Fruit fly (Drosophila melanogaster) whole organism, embryonic: ENCODE results near the gene Best2.
A peak's percentile ranks its signal among the peaks of the same experiment; 100 is the strongest.

Experiments used
- Adf1 ChIP-seq: fragments of 200-800 bp; sonication (Bioruptor generic); IDR thresholded peaks from 2 replicates; pipeline ENCODE4 v1.3.6; 2022; ENCODE audit warnings: missing biosample characterization, missing genetic modification characterization
- Bteb2 ChIP-seq: fragments of 200-800 bp; sonication (Bioruptor generic); optimal IDR thresholded peaks from 2 replicates; lab custom pipeline; 2016; ENCODE audit warnings: missing biosample characterization, missing genetic modification characterization
- CG11085 ChIP-seq: fragments of 200-800 bp; sonication (Bioruptor generic); IDR thresholded peaks from 2 replicates; pipeline ENCODE4 v1.3.6; 2022; ENCODE audit warnings: missing biosample characterization, missing genetic modification characterization
- CG11560 ChIP-seq: fragments of 200-800 bp; sonication (Bioruptor generic); IDR thresholded peaks from 3 replicates; pipeline ENCODE4 v1.3.6; 2022; ENCODE audit warnings: missing biosample characterization, missing genetic modification characterization
- CG11723 ChIP-seq: fragments of 200-800 bp; sonication (Bioruptor generic); optimal IDR thresholded peaks from 2 replicates; lab custom pipeline; 2017; ENCODE audit warnings: missing biosample characterization, mild to moderate bottlenecking, missing genetic modification characterization
- CG12104 ChIP-seq: fragments of 200-800 bp; sonication (Bioruptor generic); optimal IDR thresholded peaks from 3 replicates; lab custom pipeline; 2016; ENCODE audit warnings: missing biosample characterization, missing genetic modification characterization
- CG14441 ChIP-seq: fragments of 200-800 bp; sonication (Bioruptor generic); IDR thresholded peaks from 2 replicates; pipeline ENCODE4 v1.3.6; 2022; ENCODE audit warnings: missing biosample characterization, missing genetic modification characterization
- CG15601 ChIP-seq: fragments of 200-800 bp; sonication (Bioruptor generic); optimal IDR thresholded peaks from 3 replicates; lab custom pipeline; 2019; ENCODE audit warnings: missing biosample characterization, mild to moderate bottlenecking, missing genetic modification characterization, moderate library complexity
- CG15696 ChIP-seq: fragments of 200-800 bp; sonication (Bioruptor generic); optimal IDR thresholded peaks from 2 replicates; lab custom pipeline; 2019; ENCODE audit warnings: missing biosample characterization, mild to moderate bottlenecking, missing genetic modification characterization, moderate library complexity
- CG1602 ChIP-seq: fragments of 200-800 bp; sonication (Bioruptor generic); optimal IDR thresholded peaks from 3 replicates; lab custom pipeline; 2016; ENCODE audit warnings: missing biosample characterization, missing genetic modification characterization
- CG1603 ChIP-seq: fragments of 200-800 bp; sonication (Bioruptor generic); optimal IDR thresholded peaks from 2 replicates; lab custom pipeline; 2019; ENCODE audit warnings: missing biosample characterization, mild to moderate bottlenecking, missing genetic modification characterization, moderate library complexity
- CG17186 ChIP-seq: fragments of 200-800 bp; sonication (Bioruptor generic); optimal IDR thresholded peaks from 3 replicates; lab custom pipeline; 2017; ENCODE audit warnings: missing biosample characterization, missing genetic modification reagents, missing genetic modification characterization
- CG3163 ChIP-seq: fragments of 200-800 bp; sonication (Bioruptor generic); optimal IDR thresholded peaks from 3 replicates; lab custom pipeline; 2016; ENCODE audit warnings: missing biosample characterization, missing genetic modification characterization
- CG32532 ChIP-seq: fragments of 200-800 bp; sonication (Bioruptor generic); IDR thresholded peaks from 2 replicates; pipeline ENCODE4 v1.3.6; 2022; ENCODE audit warnings: missing biosample characterization, missing genetic modification characterization
- CG32767 ChIP-seq: fragments of 200-800 bp; sonication (Bioruptor generic); IDR thresholded peaks from 2 replicates; pipeline ENCODE4 v1.3.6; 2022; ENCODE audit warnings: missing biosample characterization, missing genetic modification characterization
- CG4282 ChIP-seq: fragments of 200-800 bp; sonication (Bioruptor generic); optimal IDR thresholded peaks from 2 replicates; lab custom pipeline; 2016; ENCODE audit warnings: missing biosample characterization, missing genetic modification characterization
- CG4707 ChIP-seq: fragments of 200-800 bp; sonication (Bioruptor generic); optimal IDR thresholded peaks from 2 replicates; lab custom pipeline; 2018; ENCODE audit warnings: missing biosample characterization, mild to moderate bottlenecking, missing genetic modification characterization, moderate library complexity
- CG6272 ChIP-seq: fragments of 200-800 bp; sonication (Bioruptor generic); IDR thresholded peaks from 2 replicates; pipeline ENCODE4 v1.3.6; 2022; ENCODE audit warnings: missing biosample characterization, missing genetic modification characterization
- CG6854 ChIP-seq: fragments of 200-800 bp; sonication (Bioruptor generic); optimal IDR thresholded peaks from 3 replicates; lab custom pipeline; 2017; ENCODE audit warnings: missing biosample characterization, mild to moderate bottlenecking, missing genetic modification characterization
- CG7271 ChIP-seq: fragments of 200-800 bp; sonication (Bioruptor generic); optimal IDR thresholded peaks from 2 replicates; lab custom pipeline; 2018; ENCODE audit warnings: missing biosample characterization, mild to moderate bottlenecking, missing genetic modification characterization, moderate library complexity
- CG7357 ChIP-seq: fragments of 200-800 bp; sonication (Bioruptor generic); IDR thresholded peaks from 3 replicates; pipeline ENCODE4 v1.3.6; 2022; ENCODE audit warnings: missing biosample characterization, missing genetic modification characterization
- CG7372 ChIP-seq: fragments of 200-800 bp; sonication (Bioruptor generic); IDR thresholded peaks from 2 replicates; pipeline ENCODE4 v1.3.6; 2022; ENCODE audit warnings: missing biosample characterization, missing genetic modification characterization
- CG7839 ChIP-seq: fragments of 200-800 bp; sonication (Bioruptor generic); optimal IDR thresholded peaks from 3 replicates; lab custom pipeline; 2018; ENCODE audit warnings: missing biosample characterization, mild to moderate bottlenecking, missing genetic modification characterization, moderate library complexity
- CG8359 ChIP-seq: fragments of 200-800 bp; sonication (Bioruptor generic); optimal IDR thresholded peaks from 2 replicates; lab custom pipeline; 2017; ENCODE audit warnings: missing biosample characterization, mild to moderate bottlenecking, missing genetic modification characterization, borderline replicate concordance
- CG8388 ChIP-seq: fragments of 200-800 bp; sonication (Bioruptor generic); optimal IDR thresholded peaks from 2 replicates; lab custom pipeline; 2019; ENCODE audit warnings: missing biosample characterization, mild to moderate bottlenecking, missing genetic modification characterization, moderate library complexity
- CG9817 ChIP-seq: fragments of 200-800 bp; sonication (Bioruptor generic); optimal IDR thresholded peaks from 2 replicates; lab custom pipeline; 2018; ENCODE audit warnings: missing biosample characterization, mild to moderate bottlenecking, missing genetic modification characterization, moderate library complexity
- CTCF ChIP-seq: fragments of 200-800 bp; sonication (Bioruptor generic); optimal IDR thresholded peaks from 2 replicates; lab custom pipeline; 2017; ENCODE audit warnings: missing biosample characterization, mild to moderate bottlenecking, missing genetic modification characterization, moderate library complexity
- CoRest ChIP-seq: fragments of 200-800 bp; sonication (Bioruptor generic); optimal IDR thresholded peaks from 3 replicates; lab custom pipeline; 2018; ENCODE audit warnings: missing biosample characterization, mild to moderate bottlenecking, missing genetic modification characterization, moderate library complexity
- Dek ChIP-seq: fragments of 200-800 bp; sonication (Bioruptor generic); optimal IDR thresholded peaks from 3 replicates; lab custom pipeline; 2019; ENCODE audit warnings: missing biosample characterization, mild to moderate bottlenecking, missing genetic modification characterization, moderate library complexity
- H2.0 ChIP-seq: fragments of 200-800 bp; sonication (Bioruptor generic); IDR thresholded peaks from 2 replicates; pipeline ENCODE4 v1.3.6; 2022; ENCODE audit warnings: missing biosample characterization, missing genetic modification characterization
- Hand ChIP-seq: fragments of 200-800 bp; sonication (Bioruptor generic); optimal IDR thresholded peaks from 2 replicates; lab custom pipeline; 2017; ENCODE audit warnings: mild to moderate bottlenecking, missing biosample characterization, missing genetic modification reagents, missing genetic modification characterization
- HmgZ ChIP-seq: fragments of 200-800 bp; sonication (Bioruptor generic); optimal IDR thresholded peaks from 2 replicates; lab custom pipeline; 2018; ENCODE audit warnings: missing biosample characterization, mild to moderate bottlenecking, missing genetic modification characterization
- MTF-1 ChIP-seq: fragments of 200-800 bp; sonication (Bioruptor generic); optimal IDR thresholded peaks from 2 replicates; lab custom pipeline; 2018; ENCODE audit warnings: missing biosample characterization, mild to moderate bottlenecking, missing genetic modification characterization, borderline replicate concordance
- Optix ChIP-seq: fragments of 200-800 bp; sonication (Bioruptor generic); IDR thresholded peaks from 3 replicates; pipeline ENCODE4 v1.3.6; 2022; ENCODE audit warnings: missing biosample characterization, missing genetic modification characterization
- Sry-δ ChIP-seq: fragments of 200-800 bp; sonication (Bioruptor generic); optimal IDR thresholded peaks from 2 replicates; lab custom pipeline; 2016; ENCODE audit warnings: missing biosample characterization, missing genetic modification characterization
- Tbp ChIP-seq: fragments of >200 bp; optimal IDR thresholded peaks from 2 replicates; lab custom pipeline; 2018; ENCODE audit warnings: missing biosample characterization, missing genetic modification characterization
- Xrp1 ChIP-seq: fragments of 200-800 bp; sonication (Bioruptor generic); IDR thresholded peaks from 2 replicates; pipeline ENCODE4 v1.3.6; 2022; ENCODE audit warnings: missing biosample characterization, missing genetic modification characterization
- crol ChIP-seq: fragments of 200-800 bp; sonication (Bioruptor generic); IDR thresholded peaks from 2 replicates; pipeline ENCODE4 v1.3.6; 2022; ENCODE audit warnings: missing biosample characterization, missing genetic modification characterization
- crp ChIP-seq, 2 experiments: fragments of 200-800 bp; sonication (Bioruptor generic); optimal IDR thresholded peaks; 2 replicates in 1 of 2; 3 replicates in 1 of 2; lab custom pipeline; 2017; ENCODE audit warnings: missing biosample characterization in 2 of 2, missing genetic modification characterization in 2 of 2, mild to moderate bottlenecking in 1 of 2, moderate library complexity in 1 of 2
- ewg ChIP-seq: fragments of 200-800 bp; sonication (Bioruptor generic); optimal IDR thresholded peaks from 3 replicates; lab custom pipeline; 2017; ENCODE audit warnings: mild to moderate bottlenecking, missing biosample characterization, missing genetic modification reagents, missing genetic modification characterization
- fd64A ChIP-seq: fragments of 200-800 bp; sonication (Bioruptor generic); optimal IDR thresholded peaks from 3 replicates; lab custom pipeline; 2018; ENCODE audit warnings: missing biosample characterization, mild to moderate bottlenecking, missing genetic modification characterization
- jing ChIP-seq: fragments of 200-800 bp; sonication (Bioruptor generic); optimal IDR thresholded peaks from 2 replicates; lab custom pipeline; 2018; ENCODE audit warnings: missing biosample characterization, mild to moderate bottlenecking, missing genetic modification characterization
- kah ChIP-seq: fragments of 200-800 bp; sonication (Bioruptor generic); optimal IDR thresholded peaks from 2 replicates; lab custom pipeline; 2018; ENCODE audit warnings: missing biosample characterization, mild to moderate bottlenecking, missing genetic modification characterization
- lmd ChIP-seq: fragments of 200-800 bp; sonication (Bioruptor generic); IDR thresholded peaks from 2 replicates; pipeline ENCODE4 v1.3.6; 2022; ENCODE audit warnings: missing biosample characterization, missing genetic modification characterization
- maf-S ChIP-seq: fragments of 200-800 bp; sonication (Bioruptor generic); optimal IDR thresholded peaks from 2 replicates; lab custom pipeline; 2016; ENCODE audit warnings: missing biosample characterization, missing genetic modification characterization
- run ChIP-seq: fragments of 200-800 bp; sonication (Bioruptor generic); optimal IDR thresholded peaks from 3 replicates; lab custom pipeline; 2018; ENCODE audit warnings: missing biosample characterization, mild to moderate bottlenecking, missing genetic modification characterization
- sd ChIP-seq: fragments of 200-800 bp; sonication (Bioruptor generic); optimal IDR thresholded peaks from 3 replicates; lab custom pipeline; 2018; ENCODE audit warnings: missing biosample characterization, mild to moderate bottlenecking, missing genetic modification characterization, moderate library complexity
- sens ChIP-seq: fragments of 200-800 bp; sonication (Bioruptor generic); peaks from one replicate; lab custom pipeline; 2016; ENCODE audit warnings: missing biosample characterization, missing genetic modification characterization
- slbo ChIP-seq: fragments of 200-800 bp; sonication (Bioruptor generic); IDR thresholded peaks from 2 replicates; pipeline ENCODE4 v1.3.6; 2022; ENCODE audit warnings: missing biosample characterization, missing genetic modification characterization
- sug ChIP-seq: fragments of 200-800 bp; optimal IDR thresholded peaks from 2 replicates; lab custom pipeline; 2019; ENCODE audit warnings: missing biosample characterization, mild to moderate bottlenecking, missing genetic modification characterization, moderate library complexity
- vnd ChIP-seq: fragments of 200-800 bp; sonication (Bioruptor generic); IDR thresholded peaks from 3 replicates; pipeline ENCODE4 v1.3.6; 2022; ENCODE audit warnings: missing biosample characterization, missing genetic modification characterization; ENCODE audit not compliant: partially characterized antibody
- zen ChIP-seq: fragments of 200-800 bp; sonication (Bioruptor generic); optimal IDR thresholded peaks from 3 replicates; lab custom pipeline; 2018; ENCODE audit warnings: missing biosample characterization, mild to moderate bottlenecking, missing genetic modification characterization, moderate library complexity

The Best2 gene

DNA sequence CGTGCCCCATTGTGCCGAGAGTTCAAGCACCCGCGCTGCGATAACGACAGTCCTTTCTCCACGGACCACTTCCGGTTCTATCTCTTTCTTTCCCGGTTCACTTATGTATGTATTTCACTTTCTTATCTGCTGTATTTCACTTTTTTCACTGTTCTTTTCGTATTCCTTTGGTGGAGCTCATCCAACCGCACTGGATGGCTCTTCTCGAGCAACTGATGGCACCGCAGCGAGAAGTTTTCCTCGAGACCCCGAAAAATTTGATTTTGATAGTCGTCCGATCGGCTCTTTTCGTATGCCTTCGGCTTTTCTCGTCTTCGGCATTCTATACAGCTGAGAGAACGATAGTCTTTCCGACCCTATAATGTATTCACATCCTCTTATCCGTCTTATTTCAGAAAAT is 38.7 kb downstream of the Best2 start, which contains the start of gene LanA (continued):
- TF ChIP-seq jing (GFP tag; lab: Kevin White, UChicago) (no peak), lmd (no peak), Xrp1 (GFP tag; lab: Robert Waterston, UW) (0 out of 2 replicates have a peak, but pooled peaks have one; percentile 26), CG11560 (tag; lab: Robert Waterston, UW) (no peak), CG11723 (GFP tag; lab: Kevin White, UChicago) (no peak), H2.0 (GFP tag; lab: Robert Waterston, UW) (no peak), CG15696 (tag; lab: Kevin White, UChicago) (peak; percentile 9), CG8388 (GFP tag; lab: Kevin White, UChicago) (no peak), CG9817 (tag; lab: Kevin White, UChicago) (no peak), Adf1 (GFP tag; lab: Robert Waterston, UW) (no peak; the same call in 1 of the 2 replicates), CG11085 (no peak), CG7372 (no peak), run (tag; lab: Kevin White, UChicago) (no peak), Bteb2 (GFP tag; lab: Kevin White, UChicago) (no peak), CG1603 (tag; lab: Kevin White, UChicago) (peak; percentile 32), crol (0 out of 2 replicates have a peak, but pooled peaks have one; percentile 24), ewg (GFP tag; lab: Kevin White, UChicago) (no peak), MTF-1 (GFP tag; lab: Kevin White, UChicago) (peak; percentile 59), sens (GFP tag; lab: Kevin White, UChicago) (peak; percentile 67), CG3163 (GFP tag; lab: Kevin White, UChicago) (peak; percentile 27), CG4282 (GFP tag; lab: Kevin White, UChicago) (no peak), Tbp (GFP tag; lab: Kevin White, UChicago) (no peak), CTCF (GFP tag; lab: Kevin White, UChicago) (no peak), CG32532 (GFP tag; lab: Robert Waterston, UW) (peak; percentile 27; the same call in 1 of the 2 replicates), CG7839 (no peak), sd (tag; lab: Kevin White, UChicago) (peak; percentile 19), CG12104 (no peak), CG4707 (GFP tag; lab: Kevin White, UChicago) (peak; percentile 7), CG1602 (no peak), Optix (GFP tag; lab: Robert Waterston, UW) (no peak), CG15601 (tag; lab: Kevin White, UChicago) (no peak), vnd (no peak), CG32767 (0 out of 2 replicates have a peak, but pooled peaks have one; percentile 8), slbo (GFP tag; lab: Robert Waterston, UW) (no peak), maf-S (GFP tag; lab: Kevin White, UChicago) (no peak), CG7271 (tag; lab: Kevin White, UChicago) (peak; percentile 31), sug (tag; lab: Kevin White, UChicago) (peak; percentile 26), kah (GFP tag; lab: Kevin White, UChicago) (peak; percentile 27), crp (GFP tag; optimal IDR thresholded peaks at IDR 0.05; lab: Kevin White, UChicago) (no peak), Dek (tag; lab: Kevin White, UChicago) (no peak), CG6854 (GFP tag; lab: Kevin White, UChicago) (no peak), zen (tag; lab: Kevin White, UChicago) (no peak), CG8359 (no peak), CoRest (no peak), Sry-δ (GFP tag; lab: Kevin White, UChicago) (no peak), fd64A (GFP tag; lab: Kevin White, UChicago) (peak; percentile 21), CG17186 (GFP tag; lab: Kevin White, UChicago) (no peak), HmgZ (tag; lab: Kevin White, UChicago) (no peak), Hand (no peak), CG14441 (GFP tag; lab: Robert Waterston, UW) (no peak), CG6272 (no peak), CG7357 (GFP tag; lab: Robert Waterston, UW) (no peak)
